Fruit fly (Drosophila melanogaster): Measurements from ENCODE around the gene Sfp24Bb.

Sfp24Bb gene

dm6 chr2L:3662307-3662795, 7.2 kb downstream of the Sfp24Bb start, which contains the start of gene Drgx (continued):
- TF ChIP-seq CG6791 (GFP tag; IDR thresholded peaks at IDR 0.05; ENCODE audit: partially characterized antibody) (0 out of 3 replicates have a peak, but pooled peaks have one; percentile 39), CG1233 (GFP tag; optimal IDR thresholded peaks at IDR 0.05) (no peak), ato (GFP tag; IDR thresholded peaks at IDR 0.05; ENCODE audit: partially characterized antibody) (0 out of 2 replicates have a peak, but pooled peaks have one; percentile 12), unc-4 (GFP tag; IDR thresholded peaks at IDR 0.05; ENCODE audit: partially characterized antibody) (0 out of 2 replicates have a peak, but pooled peaks have one; percentile 14), CG12219 (GFP tag; optimal IDR thresholded peaks at IDR 0.05) (no peak), Nf-YB (GFP tag; optimal IDR thresholded peaks at IDR 0.05) (peak; percentile 98), nmo (GFP tag; optimal IDR thresholded peaks at IDR 0.05) (peak; percentile 9), CG10321 (GFP tag; IDR thresholded peaks at IDR 0.05) (peak; percentile 93), CG13287 (GFP tag; IDR thresholded peaks at IDR 0.05; ENCODE audit: partially characterized antibody) (peak; percentile 31; the same call in 1 of the 2 replicates), ewg (GFP tag; optimal IDR thresholded peaks at IDR 0.05) (peak; percentile 97), CoRest (tag; optimal IDR thresholded peaks at IDR 0.05) (peak; percentile 6), trh (GFP tag; optimal IDR thresholded peaks at IDR 0.05) (no peak), Trl (optimal IDR thresholded peaks at IDR 0.05) (peak; percentile 37 to 58), Trl (GFP tag; optimal IDR thresholded peaks at IDR 0.05) (no peak), CG4617 (GFP tag; optimal IDR thresholded peaks at IDR 0.05; ENCODE audit: borderline replicate concordance) (no peak), nerfin-2 (GFP tag; IDR thresholded peaks at IDR 0.05; ENCODE audit: partially characterized antibody) (peak; percentile 17; the same call in 1 of the 2 replicates), sens (GFP tag) (no peak), tio (GFP tag; optimal IDR thresholded peaks at IDR 0.05) (no peak), CrebB (tag; optimal IDR thresholded peaks at IDR 0.05) (no peak), cg (GFP tag; optimal IDR thresholded peaks at IDR 0.05) (peak; percentile 11), CG12236 (GFP tag; optimal IDR thresholded peaks at IDR 0.05) (no peak), croc (GFP tag; conservative IDR thresholded peaks at IDR 0.05) (no peak), zfh1 (GFP tag; IDR thresholded peaks at IDR 0.05) (0 out of 3 replicates have a peak, but pooled peaks have one; percentile 40), gce (GFP tag; IDR thresholded peaks at IDR 0.05) (no peak), Dll (GFP tag; IDR thresholded peaks at IDR 0.05; ENCODE audit: partially characterized antibody) (0 out of 4 replicates have a peak, but pooled peaks have one; percentile 20), HLHmδ (GFP tag; optimal IDR thresholded peaks at IDR 0.05) (no peak), Rfx (GFP tag; IDR thresholded peaks at IDR 0.05) (no peak), nerfin-1 (tag; optimal IDR thresholded peaks at IDR 0.05) (peak; percentile 64), chinmo (GFP tag; IDR thresholded peaks at IDR 0.05; ENCODE audit: partially characterized antibody) (peak; percentile 58; the same call in 1 of the 4 replicates), CG32772 (GFP tag; IDR thresholded peaks at IDR 0.05) (no peak), ERR (GFP tag; optimal IDR thresholded peaks at IDR 0.05) (no peak), HmgZ (tag; optimal IDR thresholded peaks at IDR 0.05) (no peak), crol (GFP tag; IDR thresholded peaks at IDR 0.05) (peak; percentile 94), h (optimal IDR thresholded peaks at IDR 0.05) (no peak), az2 (GFP tag; optimal IDR thresholded peaks at IDR 0.05) (no peak), CG8478 (optimal IDR thresholded peaks at IDR 0.05) (peak; percentile 87), caup (GFP tag; optimal IDR thresholded peaks at IDR 0.05; ENCODE audit: severe bottlenecking) (no peak), pros (GFP tag; optimal IDR thresholded peaks at IDR 0.05) (peak; percentile 66), CG1647 (GFP tag; optimal IDR thresholded peaks at IDR 0.05) (no peak), Dip2 (GFP tag; IDR thresholded peaks at IDR 0.05) (no peak), CG8924 (tag; optimal IDR thresholded peaks at IDR 0.05) (no peak), seq (GFP tag; IDR thresholded peaks at IDR 0.05) (peak; percentile 82), Atf-2 (GFP tag; optimal IDR thresholded peaks at IDR 0.05) (no peak), so (GFP tag; IDR thresholded peaks at IDR 0.05) (no peak), CG34224 (GFP tag; IDR thresholded peaks at IDR 0.05; ENCODE audit: partially characterized antibody) (peak; percentile 35; the same call in 2 of the 3 replicates), CG6683 (GFP tag; optimal IDR thresholded peaks at IDR 0.05) (no peak), CG13123 (GFP tag; optimal IDR thresholded peaks at IDR 0.05) (no peak), btn (GFP tag; optimal IDR thresholded peaks at IDR 0.05) (no peak), CG11696 (GFP tag; IDR thresholded peaks at IDR 0.05) (no peak), Nf-YA (GFP tag; IDR thresholded peaks at IDR 0.05) (peak; percentile 92)

All from whole organism, embryonic.